Worm (Caenorhabditis elegans) whole organism, L3 larva: ENCODE measurements around the gene madf-3.

Experiments
- R02D3.7 ChIP-seq: fragments of 150-350 bp; optimal IDR thresholded peaks from 2 replicates; lab custom pipeline; 2014; ENCODE audit warnings: missing biosample characterization, missing genetic modification characterization
- ZK546.5 ChIP-seq: sonication (generic microtip); optimal IDR thresholded peaks from 2 replicates; lab custom pipeline; 2017; ENCODE audit warnings: missing biosample characterization, missing genetic modification characterization
- aly-2 ChIP-seq: fragments of 150-350 bp; optimal IDR thresholded peaks from 2 replicates; lab custom pipeline; 2014; ENCODE audit warnings: missing biosample characterization, missing genetic modification characterization
- ama-1 ChIP-seq: fragments of 150-350 bp; optimal IDR thresholded peaks from 2 replicates; lab custom pipeline; 2018
- ceh-16 ChIP-seq: sonication (generic microtip); optimal IDR thresholded peaks from 2 replicates; lab custom pipeline; 2017; ENCODE audit warnings: missing biosample characterization, missing genetic modification characterization
- ceh-28 ChIP-seq: fragments of 150-350 bp; optimal IDR thresholded peaks from 2 replicates; lab custom pipeline; 2014; ENCODE audit warnings: missing biosample characterization, missing genetic modification reagents, missing genetic modification characterization
- ceh-9 ChIP-seq: sonication (generic microtip); optimal IDR thresholded peaks from 2 replicates; lab custom pipeline; 2018; ENCODE audit warnings: missing biosample characterization, missing genetic modification characterization
- elt-1 ChIP-seq: fragments of 150-350 bp; optimal IDR thresholded peaks from 2 replicates; lab custom pipeline; 2014; ENCODE audit warnings: missing biosample characterization, missing genetic modification characterization
- elt-3 ChIP-seq, 3 experiments: fragments of 150-350 bp in 1 of 3; sonication (generic microtip) in 2 of 3; optimal IDR thresholded peaks; 2 replicates in 2 of 3; 4 replicates in 1 of 3; lab custom pipeline; 2014 to 2017; ENCODE audit warnings: missing biosample characterization in 3 of 3, missing genetic modification characterization in 3 of 3
- fkh-2 ChIP-seq: fragments of 150-350 bp; optimal IDR thresholded peaks from 2 replicates; lab custom pipeline; 2014; ENCODE audit warnings: missing biosample characterization, missing genetic modification reagents, missing genetic modification characterization
- fos-1 ChIP-seq: fragments of 150-350 bp; optimal IDR thresholded peaks from 2 replicates; lab custom pipeline; 2014; ENCODE audit warnings: missing biosample characterization, missing genetic modification characterization
- hmg-11 ChIP-seq: sonication (generic microtip); optimal IDR thresholded peaks from 2 replicates; lab custom pipeline; 2016; ENCODE audit warnings: missing genetic modification characterization, missing compliant biosample characterization
- jun-1 ChIP-seq: fragments of 150-350 bp; optimal IDR thresholded peaks from 2 replicates; lab custom pipeline; 2014; ENCODE audit warnings: missing biosample characterization, missing genetic modification reagents, missing genetic modification characterization
- lin-15B ChIP-seq: fragments of 150-350 bp; optimal IDR thresholded peaks from 2 replicates; lab custom pipeline; 2014; ENCODE audit warnings: missing biosample characterization, missing genetic modification characterization
- mdl-1 ChIP-seq: fragments of 150-350 bp; optimal IDR thresholded peaks from 2 replicates; lab custom pipeline; 2014; ENCODE audit warnings: missing biosample characterization, missing genetic modification characterization
- mml-1 ChIP-seq: fragments of 150-350 bp; sonication (generic microtip); optimal IDR thresholded peaks from 3 replicates; lab custom pipeline; 2014; ENCODE audit warnings: missing biosample characterization, missing genetic modification characterization
- nfya-1 ChIP-seq: sonication (generic microtip); optimal IDR thresholded peaks from 2 replicates; lab custom pipeline; 2017; ENCODE audit warnings: missing genetic modification characterization, mild to moderate bottlenecking, missing compliant biosample characterization, antibody characterized with exemption, moderate library complexity; ENCODE audit not compliant: insufficient read depth
- nhr-12 ChIP-seq: fragments of 150-350 bp; optimal IDR thresholded peaks from 2 replicates; lab custom pipeline; 2014; ENCODE audit warnings: missing biosample characterization, missing genetic modification characterization
- nhr-23 ChIP-seq: fragments of 150-350 bp; optimal IDR thresholded peaks from 2 replicates; lab custom pipeline; 2014; ENCODE audit warnings: missing biosample characterization, missing genetic modification reagents, missing genetic modification characterization
- nhr-237 ChIP-seq: fragments of 150-350 bp; optimal IDR thresholded peaks from 2 replicates; lab custom pipeline; 2014; ENCODE audit warnings: missing biosample characterization, missing genetic modification characterization
- nhr-43 ChIP-seq: sonication (generic microtip); optimal IDR thresholded peaks from 2 replicates; lab custom pipeline; 2016; ENCODE audit warnings: mild to moderate bottlenecking, missing genetic modification characterization, missing compliant biosample characterization; ENCODE audit not compliant: poor library complexity, severe bottlenecking
- nhr-67 ChIP-seq: fragments of 150-350 bp; optimal IDR thresholded peaks from 2 replicates; lab custom pipeline; 2014; ENCODE audit warnings: missing biosample characterization, missing genetic modification characterization
- nhr-76 ChIP-seq: fragments of 150-350 bp; sonication (generic microtip); optimal IDR thresholded peaks from 5 replicates; lab custom pipeline; 2014; ENCODE audit warnings: missing biosample characterization, missing genetic modification characterization
- nhr-77 ChIP-seq: fragments of 150-350 bp; optimal IDR thresholded peaks from 2 replicates; lab custom pipeline; 2014; ENCODE audit warnings: missing biosample characterization, missing genetic modification characterization
- pha-4 ChIP-seq: fragments of 150-350 bp; optimal IDR thresholded peaks from 2 replicates; lab custom pipeline; 2014; ENCODE audit warnings: missing biosample characterization, missing genetic modification reagents, missing genetic modification characterization
- sea-2 ChIP-seq: fragments of 150-350 bp; sonication (generic microtip); optimal IDR thresholded peaks from 4 replicates; lab custom pipeline; 2014; ENCODE audit warnings: missing biosample characterization, missing genetic modification reagents, missing genetic modification characterization
- skn-1 ChIP-seq: fragments of 150-350 bp; optimal IDR thresholded peaks from 2 replicates; lab custom pipeline; 2014; ENCODE audit warnings: missing biosample characterization, missing genetic modification characterization
- tbx-2 ChIP-seq: sonication (generic microtip); optimal IDR thresholded peaks from 2 replicates; lab custom pipeline; 2016; ENCODE audit warnings: mild to moderate bottlenecking, missing genetic modification characterization, missing compliant biosample characterization
- unc-39 ChIP-seq: sonication (generic microtip); optimal IDR thresholded peaks from 4 replicates; lab custom pipeline; 2017; ENCODE audit warnings: missing biosample characterization, missing genetic modification characterization
- ztf-4 ChIP-seq: fragments of 150-350 bp; optimal IDR thresholded peaks from 2 replicates; lab custom pipeline; 2014; ENCODE audit warnings: missing biosample characterization, missing genetic modification characterization

Gene madf-3

DNA sequence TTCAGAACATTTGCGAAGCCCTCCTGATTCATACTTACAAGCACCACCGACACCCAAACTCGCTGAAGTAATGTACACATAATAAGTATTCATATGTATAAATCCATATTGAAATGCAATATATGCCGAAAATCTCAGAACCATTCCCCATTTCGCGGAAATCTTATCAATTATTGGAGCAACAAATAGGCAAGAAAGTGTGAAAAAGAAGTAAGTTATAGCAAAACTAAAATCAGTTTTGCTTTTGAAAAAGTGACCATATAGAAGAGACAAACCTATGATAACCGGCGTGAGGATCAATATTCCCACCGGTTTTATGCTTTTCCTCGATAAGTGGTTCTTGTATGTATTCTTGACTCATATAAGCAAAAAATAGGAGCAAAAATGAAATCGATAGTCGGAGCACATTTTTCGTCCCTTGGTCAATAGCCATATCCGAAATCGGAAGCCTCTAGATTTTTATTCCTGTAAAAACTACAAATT lies 15.0 kb upstream of the madf-3 start, which contains the start of gene Y52E8A.6:
Gene Y52E8A.6 (minus strand): TSS at position 433 of the 483 bp plus-strand sequence.
- TF ChIP-seq nhr-76 (tag; lab: Kevin White, UChicago) = no peak
- TF ChIP-seq mml-1 (tag; lab: Kevin White, UChicago) = no peak
- no peak for TF ChIP-seq nfya-1 (tag; lab: Kevin White, UChicago)
- no peak for TF ChIP-seq ztf-4 (tag; lab: Kevin White, UChicago)
- no peak for TF ChIP-seq lin-15B (tag; lab: Kevin White, UChicago)
- no peak for TF ChIP-seq pha-4
- TF ChIP-seq elt-3 (tag; optimal IDR thresholded peaks at IDR 0.05; lab: Kevin White, UChicago) = no peak
- TF ChIP-seq hmg-11 = no peak
- TF ChIP-seq ceh-9 (tag; lab: Kevin White, UChicago) = no peak
- no peak for TF ChIP-seq ama-1 (lab: Kevin White, UChicago)
- no peak for TF ChIP-seq nhr-67 (tag; lab: Kevin White, UChicago)
- no peak for TF ChIP-seq nhr-77 (tag; lab: Kevin White, UChicago)
- no peak for TF ChIP-seq R02D3.7
- TF ChIP-seq, all 47 proteins: peak for 0

DNA sequence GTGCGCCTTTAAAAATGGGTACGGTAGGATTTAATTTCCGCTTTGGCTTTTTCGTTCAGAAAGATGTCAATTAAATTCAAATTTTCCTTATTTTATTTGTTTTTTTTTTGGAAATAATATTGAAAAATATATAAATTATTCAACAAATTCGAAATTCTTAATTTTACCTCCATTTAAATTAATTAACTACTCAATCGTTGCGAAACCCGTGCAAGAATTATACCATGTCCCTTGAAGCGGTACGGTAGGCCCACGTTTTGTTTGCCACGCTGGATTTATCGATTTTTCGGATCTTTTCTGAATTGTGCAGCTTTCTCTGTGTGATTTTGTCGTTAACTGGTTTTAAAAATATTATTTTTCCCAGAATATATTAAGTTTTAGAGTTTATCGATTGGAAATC lies 14.1 kb upstream of the madf-3 start, which contains the start of gene Y52E8A.2:
Gene Y52E8A.2 (plus strand): TSS at position 382 of the 400 bp plus-strand sequence.
- no peak for TF ChIP-seq R02D3.7
- TF ChIP-seq pha-4 = no peak
- no peak for TF ChIP-seq fkh-2 (tag; lab: Kevin White, UChicago)
- no peak for TF ChIP-seq elt-3 (tag; optimal IDR thresholded peaks at IDR 0.05; lab: Kevin White, UChicago)
- TF ChIP-seq jun-1 (tag; lab: Kevin White, UChicago) = no peak
- TF ChIP-seq, all 47 proteins: peak for 0

DNA sequence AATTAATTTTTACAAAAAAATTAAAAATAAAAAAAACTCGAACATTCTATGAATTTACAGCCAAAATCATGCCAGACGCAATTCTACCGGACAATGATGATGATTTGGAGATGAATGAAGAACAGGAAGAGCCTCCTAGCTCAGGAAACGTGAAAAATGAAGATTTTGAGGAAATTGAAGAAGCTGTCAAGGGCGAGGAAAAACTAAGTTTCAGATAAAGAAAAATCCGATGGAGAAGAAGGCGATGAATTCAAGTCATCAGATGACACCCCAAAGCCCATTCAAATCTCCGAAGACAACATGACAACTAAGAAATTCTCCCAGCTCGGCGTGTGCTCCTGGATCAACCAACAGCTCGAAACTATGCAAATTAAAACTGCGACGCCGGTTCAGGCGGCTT lies 12.8 kb upstream of the madf-3 start, which contains the start of gene Y52E8A.1:
Gene Y52E8A.1 (plus strand): TSS at position 301 of the 400 bp plus-strand sequence.
- TF ChIP-seq skn-1 (tag; lab: Kevin White, UChicago) (no peak), unc-39 (no peak), nfya-1 (tag; lab: Kevin White, UChicago) (no peak), nhr-43 (tag; lab: Kevin White, UChicago) (no peak), nhr-12 (tag; lab: Kevin White, UChicago) (no peak), hmg-11 (no peak), mdl-1 (tag; lab: Kevin White, UChicago) (no peak), mml-1 (tag; lab: Kevin White, UChicago) (no peak), lin-15B (tag; lab: Kevin White, UChicago) (no peak), nhr-67 (tag; lab: Kevin White, UChicago) (no peak), fos-1 (tag; lab: Kevin White, UChicago) (no peak), ZK546.5 (tag; lab: Kevin White, UChicago) (no peak), nhr-237 (tag; lab: Kevin White, UChicago) (no peak), tbx-2 (tag; lab: Kevin White, UChicago) (no peak), ama-1 (lab: Kevin White, UChicago) (no peak)

ce11 chrII:4322871-4323270 lies 11.7 kb upstream of the madf-3 start, which contains the start of gene H20J04.6:
Gene H20J04.6 (plus strand): TSS chrII:4323256.
- TF ChIP-seq hmg-11 (peak; percentile 85), jun-1 (tag; lab: Kevin White, UChicago) (no peak), nhr-23 (tag; lab: Kevin White, UChicago) (peak; percentile 9), pha-4 (peak; percentile 63), nfya-1 (tag; lab: Kevin White, UChicago) (peak; percentile 43)

ce11 chrII:4324061-4324460 lies 10.5 kb upstream of the madf-3 start, which contains the start of gene mog-2:
Gene mog-2 (plus strand): TSS chrII:4324361.
- TF ChIP-seq skn-1 (tag; lab: Kevin White, UChicago) (no peak), ceh-28 (tag; lab: Kevin White, UChicago) (no peak), aly-2 (tag; lab: Kevin White, UChicago) (no peak), nhr-237 (tag; lab: Kevin White, UChicago) (no peak), ZK546.5 (tag; lab: Kevin White, UChicago) (no peak)

ce11 chrII:4326420-4326819 lies 8.1 kb upstream of the madf-3 start, which contains the start of gene pfd-2:
Gene pfd-2 (plus strand): TSS chrII:4326720.
- no peak for TF ChIP-seq elt-1 (tag; lab: Kevin White, UChicago)
- TF ChIP-seq sea-2 (GFP tag; lab: Kevin White, UChicago) = no peak
- no peak for TF ChIP-seq lin-15B (tag; lab: Kevin White, UChicago)
- TF ChIP-seq fkh-2 (tag; lab: Kevin White, UChicago) = no peak
- TF ChIP-seq pha-4 = no peak
- TF ChIP-seq ceh-16 (tag; lab: Kevin White, UChicago) = no peak
